Worm (Caenorhabditis elegans) whole organism, young adult: ENCODE measurements around the gene anp-1.

Experiments used
- ama-1 ChIP-seq, 3 experiments: fragments of 150-350 bp in 1 of 3; sonication (generic microtip) in 2 of 3; optimal IDR thresholded peaks; 2 replicates each; lab custom pipeline; 2014 to 2018; ENCODE audit warnings: missing biosample characterization in 2 of 3, missing genetic modification characterization in 2 of 3, missing genetic modification reagents in 2 of 3
- gei-17 ChIP-seq: fragments of 200-800 bp; sonication (Bioruptor generic); optimal IDR thresholded peaks from 2 replicates; lab custom pipeline; 2018; ENCODE audit warnings: mild to moderate bottlenecking, missing genetic modification characterization, missing compliant biosample characterization
- lin-40 ChIP-seq: sonication (generic microtip); optimal IDR thresholded peaks from 2 replicates; lab custom pipeline; 2016; ENCODE audit warnings: missing genetic modification characterization, mild to moderate bottlenecking, missing compliant biosample characterization, missing genotype, missing genetic modification reagents
- pha-4 ChIP-seq: fragments of 150-350 bp; sonication (generic microtip); optimal IDR thresholded peaks from 2 replicates; lab custom pipeline; 2014; ENCODE audit warnings: missing biosample characterization, missing genetic modification reagents, missing genetic modification characterization
- repo-1 ChIP-seq: sonication (generic microtip); optimal IDR thresholded peaks from 2 replicates; lab custom pipeline; 2017; ENCODE audit warnings: mild to moderate bottlenecking, missing genetic modification characterization, missing compliant biosample characterization
- ztf-18 ChIP-seq: sonication (generic microtip); optimal IDR thresholded peaks from 2 replicates; lab custom pipeline; 2016; ENCODE audit warnings: missing genotype, mild to moderate bottlenecking, missing genetic modification characterization, missing compliant biosample characterization

DNA sequence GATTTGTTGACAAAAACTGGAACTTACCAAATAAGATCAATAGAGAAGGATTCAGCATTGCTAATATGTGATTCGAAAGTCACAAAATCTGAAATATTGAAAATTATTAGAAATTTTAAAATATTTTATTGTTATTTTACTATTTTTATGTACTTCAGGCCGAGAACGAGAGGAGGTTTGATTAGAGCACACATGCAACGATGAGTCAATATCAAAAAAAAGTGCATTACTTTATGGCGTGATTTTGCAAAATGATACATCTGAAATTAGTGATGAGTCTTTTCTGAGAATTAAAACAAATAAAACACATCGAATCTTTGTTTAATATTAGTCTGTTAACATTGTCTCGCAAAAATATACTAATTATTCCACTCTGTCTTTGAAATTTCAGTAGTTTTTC lies 14.5 kb upstream of the anp-1 start:
- TF ChIP-seq ztf-18 (tag; lab: Kevin White, UChicago) (no peak), ama-1 (optimal IDR thresholded peaks at IDR 0.05; lab: Kevin White, UChicago) (no peak), ama-1 (GFP tag; optimal IDR thresholded peaks at IDR 0.05; lab: Kevin White, UChicago) (no peak), lin-40 (tag; lab: Kevin White, UChicago) (no peak), pha-4 (no peak), gei-17 (GFP tag; lab: Kevin White, UChicago) (no peak), repo-1 (tag; lab: Kevin White, UChicago) (no peak)
